Fruit fly (Drosophila melanogaster): ENCODE measurements around the gene CG31516.

Gene CG31516

DNA sequence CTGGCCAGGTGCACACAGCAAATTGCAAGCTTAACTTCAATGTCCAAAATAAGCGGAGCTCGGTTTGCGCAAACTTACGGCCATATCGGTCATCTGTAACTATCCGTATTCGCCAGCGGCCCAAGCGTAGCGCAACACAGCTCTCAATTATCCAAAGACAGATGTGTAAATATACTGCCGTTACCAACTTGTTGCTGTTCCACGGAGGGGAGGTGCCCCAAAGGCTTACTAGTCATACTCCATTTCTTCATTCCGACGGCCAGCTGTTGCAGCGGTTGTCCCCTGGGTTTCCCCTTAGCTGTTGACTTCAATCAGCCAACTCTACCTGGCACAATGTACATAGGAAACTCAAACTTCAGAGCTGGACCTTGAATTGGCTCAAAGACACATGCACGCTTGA, at the start of gene CG31516:
CG31516 (minus strand) TSS at position 101 of the 400 bp plus-strand sequence.
- TF ChIP-seq Dll (optimal IDR thresholded peaks at IDR 0.05) = no peak
- TF ChIP-seq pan (optimal IDR thresholded peaks at IDR 0.05) = no peak
- no peak for TF ChIP-seq usp (GFP tag; optimal IDR thresholded peaks at IDR 0.05)
- TF ChIP-seq EcR (GFP tag; optimal IDR thresholded peaks at IDR 0.05) = no peak
- TF ChIP-seq psq (optimal IDR thresholded peaks at IDR 0.05) = no peak
- no peak for TF ChIP-seq CG8478 (optimal IDR thresholded peaks at IDR 0.05)

DNA sequence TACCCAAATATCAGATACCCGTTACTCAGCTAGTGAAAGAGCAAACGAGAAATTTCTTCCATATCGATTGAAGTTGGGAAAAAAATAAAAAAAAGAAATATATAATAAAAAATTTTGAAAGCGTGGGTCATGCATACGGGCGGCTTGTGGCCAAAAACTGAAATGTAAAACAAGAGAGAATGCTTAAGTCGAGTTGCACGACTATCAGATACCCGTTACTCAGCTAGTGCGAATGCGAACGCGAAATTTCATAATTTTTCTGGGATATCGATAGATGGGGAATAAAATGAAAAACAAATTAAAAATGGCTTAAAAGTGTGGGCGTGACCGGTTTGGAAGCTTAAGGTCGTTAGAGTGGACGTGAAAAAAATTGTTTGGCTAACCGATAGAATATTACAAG, 48.4 kb upstream of the CG31516 start:
- TF ChIP-seq CG8478 (optimal IDR thresholded peaks at IDR 0.05) = no peak
- TF ChIP-seq Dll (optimal IDR thresholded peaks at IDR 0.05) = no peak
- TF ChIP-seq usp (GFP tag; optimal IDR thresholded peaks at IDR 0.05) = no peak
- no peak for TF ChIP-seq psq (optimal IDR thresholded peaks at IDR 0.05)
- TF ChIP-seq EcR (GFP tag; optimal IDR thresholded peaks at IDR 0.05) = no peak
- no peak for TF ChIP-seq pan (optimal IDR thresholded peaks at IDR 0.05)

DNA sequence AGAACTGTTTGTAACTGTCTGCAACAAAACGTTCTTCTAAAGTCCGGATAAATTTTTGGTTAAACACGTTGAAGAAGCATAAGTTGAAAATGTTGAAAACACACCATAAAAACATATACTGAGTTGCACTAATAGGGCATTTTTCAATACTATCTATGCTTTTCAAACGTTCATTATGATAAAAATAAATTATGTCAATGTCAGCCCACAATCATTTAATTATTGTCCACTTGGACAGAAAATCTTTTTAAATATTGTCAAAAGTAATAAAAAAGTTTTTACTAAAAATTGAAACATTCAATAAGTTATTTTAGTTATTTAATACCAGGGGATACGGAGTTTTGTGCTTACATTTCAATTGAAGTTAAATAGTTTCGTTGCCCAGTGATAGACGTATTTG, 46.5 kb upstream of the CG31516 start, which contains the start of gene CG1092:
CG1092 (plus strand) TSS at position 301 of the 400 bp plus-strand sequence.
- TF ChIP-seq EcR (GFP tag; optimal IDR thresholded peaks at IDR 0.05) (no peak), usp (GFP tag; optimal IDR thresholded peaks at IDR 0.05) (no peak), pan (optimal IDR thresholded peaks at IDR 0.05) (no peak), CG8478 (optimal IDR thresholded peaks at IDR 0.05) (no peak), Dll (optimal IDR thresholded peaks at IDR 0.05) (no peak), psq (optimal IDR thresholded peaks at IDR 0.05) (no peak)

dm6 chr3R:4256672-4257071, 36.7 kb upstream of the CG31516 start, which contains the start of gene Or82a:
Gene Or82a (plus strand): TSS chr3R:4256972.
- no peak for TF ChIP-seq usp (GFP tag; optimal IDR thresholded peaks at IDR 0.05)
- no peak for TF ChIP-seq Dll (optimal IDR thresholded peaks at IDR 0.05)
- TF ChIP-seq EcR (GFP tag; optimal IDR thresholded peaks at IDR 0.05) = no peak

dm6 chr3R:4254408-4254807, 34.5 kb upstream of the CG31516 start, which contains the start of gene TwdlV:
Gene TwdlV (plus strand): TSS chr3R:4254708.
- no peak for TF ChIP-seq psq (optimal IDR thresholded peaks at IDR 0.05)
- TF ChIP-seq Dll (optimal IDR thresholded peaks at IDR 0.05) = no peak
- TF ChIP-seq CG8478 (optimal IDR thresholded peaks at IDR 0.05) = no peak
- no peak for TF ChIP-seq EcR (GFP tag; optimal IDR thresholded peaks at IDR 0.05)
- TF ChIP-seq pan (optimal IDR thresholded peaks at IDR 0.05) = no peak
- TF ChIP-seq usp (GFP tag; optimal IDR thresholded peaks at IDR 0.05) = no peak

DNA sequence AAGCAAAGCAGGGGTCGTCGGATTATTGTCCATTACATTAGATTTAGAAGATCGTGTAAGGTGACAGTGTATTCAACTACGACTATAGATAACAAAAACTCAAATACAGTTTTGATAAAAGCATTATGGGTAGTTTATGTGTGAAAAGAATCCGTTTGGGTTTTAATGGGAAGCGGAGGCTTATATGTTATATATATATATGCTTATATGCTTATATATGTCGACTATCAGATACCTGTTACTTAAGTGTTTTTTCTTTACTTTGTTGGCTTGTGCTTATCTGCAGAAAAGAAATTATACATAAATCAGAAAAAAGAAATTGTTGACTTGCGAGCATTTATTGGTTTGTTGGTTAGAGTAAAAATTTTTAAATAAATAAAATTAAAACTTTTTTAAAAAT, 33.0 kb upstream of the CG31516 start, which contains the start of gene CG14644:
CG14644 (minus strand) TSS at position 101 of the 400 bp plus-strand sequence.
- no peak for TF ChIP-seq psq (optimal IDR thresholded peaks at IDR 0.05)
- no peak for TF ChIP-seq usp (GFP tag; optimal IDR thresholded peaks at IDR 0.05)
- TF ChIP-seq pan (optimal IDR thresholded peaks at IDR 0.05) = no peak
- TF ChIP-seq CG8478 (optimal IDR thresholded peaks at IDR 0.05) = no peak
- TF ChIP-seq Dll (optimal IDR thresholded peaks at IDR 0.05) = no peak
- no peak for TF ChIP-seq EcR (GFP tag; optimal IDR thresholded peaks at IDR 0.05)

DNA sequence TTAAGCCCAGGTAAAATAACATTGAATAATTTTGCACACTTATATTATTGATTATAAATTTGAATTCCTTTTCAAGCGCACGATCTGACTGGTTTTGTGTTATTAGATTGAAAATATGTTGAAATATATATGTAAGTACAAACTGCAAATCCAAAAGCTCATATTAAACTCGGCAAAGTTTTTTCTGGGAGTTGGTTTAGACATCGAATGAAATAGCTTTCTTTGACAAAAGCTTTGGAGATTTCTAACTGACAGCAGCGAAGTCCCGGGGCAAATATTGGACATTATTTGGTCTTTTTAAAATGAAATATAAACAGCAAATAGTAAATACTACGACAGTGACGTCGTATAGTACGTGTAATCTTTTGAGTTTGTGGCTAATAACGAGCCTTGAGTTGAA, 31.3 kb upstream of the CG31516 start, which contains the start of gene TwdlG:
TwdlG (minus strand) TSS at position 101 of the 400 bp plus-strand sequence.
- TF ChIP-seq pan (optimal IDR thresholded peaks at IDR 0.05) (no peak), Dll (optimal IDR thresholded peaks at IDR 0.05) (no peak), EcR (GFP tag; optimal IDR thresholded peaks at IDR 0.05) (no peak), CG8478 (optimal IDR thresholded peaks at IDR 0.05) (no peak), psq (optimal IDR thresholded peaks at IDR 0.05) (no peak), usp (GFP tag; optimal IDR thresholded peaks at IDR 0.05) (no peak)

dm6 chr3R:4249947-4250346, 30.0 kb upstream of the CG31516 start:
- no peak for TF ChIP-seq EcR (GFP tag; optimal IDR thresholded peaks at IDR 0.05)
- no peak for TF ChIP-seq psq (optimal IDR thresholded peaks at IDR 0.05)
- no peak for TF ChIP-seq Dll (optimal IDR thresholded peaks at IDR 0.05)
- no peak for TF ChIP-seq usp (GFP tag; optimal IDR thresholded peaks at IDR 0.05)
- TF ChIP-seq pan (optimal IDR thresholded peaks at IDR 0.05) = no peak
- no peak for TF ChIP-seq CG8478 (optimal IDR thresholded peaks at IDR 0.05)

- no peak for TF ChIP-seq pan (optimal IDR thresholded peaks at IDR 0.05)
- no peak for TF ChIP-seq Dll (optimal IDR thresholded peaks at IDR 0.05)
- TF ChIP-seq CG8478 (optimal IDR thresholded peaks at IDR 0.05) = no peak
- TF ChIP-seq psq (optimal IDR thresholded peaks at IDR 0.05) = no peak
- TF ChIP-seq usp (GFP tag; optimal IDR thresholded peaks at IDR 0.05) = no peak
- TF ChIP-seq EcR (GFP tag; optimal IDR thresholded peaks at IDR 0.05) = no peak
Observed at dm6 chr3R:4246578-4247070, 26.7 kb upstream of the CG31516 start, which contains the start of gene TwdlF. Gene TwdlF (plus strand): TSS chr3R:4247020.

dm6 chr3R:4243096-4243940, 23.4 kb upstream of the CG31516 start, which contains the start of gene CG34305:
Gene CG34305 (minus strand): TSS chr3R:4243146.
- TF ChIP-seq EcR (GFP tag; optimal IDR thresholded peaks at IDR 0.05) (no peak), CG8478 (optimal IDR thresholded peaks at IDR 0.05) (no peak), Dll (optimal IDR thresholded peaks at IDR 0.05) (no peak), psq (optimal IDR thresholded peaks at IDR 0.05) (no peak), pan (optimal IDR thresholded peaks at IDR 0.05) (no peak), usp (GFP tag; optimal IDR thresholded peaks at IDR 0.05) (no peak)

dm6 chr3R:4242209-4242887, 22.4 kb upstream of the CG31516 start, which contains the start of gene CG14642:
Gene CG14642 (minus strand): TSS chr3R:4242717.
- no peak for TF ChIP-seq EcR (GFP tag; optimal IDR thresholded peaks at IDR 0.05)
- TF ChIP-seq Dll (optimal IDR thresholded peaks at IDR 0.05) = no peak
- TF ChIP-seq usp (GFP tag; optimal IDR thresholded peaks at IDR 0.05) = no peak
- no peak for TF ChIP-seq psq (optimal IDR thresholded peaks at IDR 0.05)
- no peak for TF ChIP-seq CG8478 (optimal IDR thresholded peaks at IDR 0.05)
- no peak for TF ChIP-seq pan (optimal IDR thresholded peaks at IDR 0.05)

All from whole organism.